Worm (Caenorhabditis elegans): ENCODE data around the gene str-180.

DNA sequence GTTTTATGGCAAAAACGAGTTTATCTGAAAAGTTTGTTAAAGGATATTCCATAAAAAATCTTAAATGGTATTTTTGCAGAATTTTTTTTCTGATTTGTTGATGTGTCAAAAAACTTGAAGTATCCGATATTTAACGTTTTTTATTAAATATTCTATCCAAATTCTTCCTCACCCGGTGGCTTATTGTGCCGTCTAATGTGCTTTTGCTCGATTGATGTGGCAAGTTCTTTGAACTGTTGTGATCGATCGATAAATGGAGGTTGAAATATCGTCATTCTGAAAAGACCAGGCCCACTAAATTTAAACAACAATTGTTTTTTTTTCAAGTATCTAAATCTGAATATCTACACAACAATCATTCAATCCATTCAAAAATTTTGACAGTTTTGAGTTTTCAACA is 13.5 kb downstream of the str-180 start, which contains the start of gene syx-18:
- TF ChIP-seq him-1 (tag; optimal IDR thresholded peaks at IDR 0.05) (peak; percentile 55), dao-5 (tag; optimal IDR thresholded peaks at IDR 0.05) (peak; percentile 2), W03F9.2 (tag; optimal IDR thresholded peaks at IDR 0.05) (no peak)

Measured in whole organism, L4/young adult.